Worm (Caenorhabditis elegans) whole organism, late embryonic: ENCODE data around the gene C04E12.5.

ENCODE experiments used
- ceh-19 ChIP-seq: fragments of 200-800 bp; sonication (Bioruptor generic); optimal IDR thresholded peaks from 2 replicates; lab custom pipeline; 2018; ENCODE audit warnings: mild to moderate bottlenecking, missing genetic modification characterization, missing compliant biosample characterization
- ceh-2 ChIP-seq: sonication (generic microtip); optimal IDR thresholded peaks from 2 replicates; lab custom pipeline; 2016; ENCODE audit warnings: missing genotype, missing genetic modification characterization, missing compliant biosample characterization
- fkh-10 ChIP-seq: fragments of 150-350 bp; optimal IDR thresholded peaks from 2 replicates; lab custom pipeline; 2014; ENCODE audit warnings: missing biosample characterization, missing genetic modification reagents, missing genetic modification characterization
- hlh-30 ChIP-seq: sonication (generic microtip); optimal IDR thresholded peaks from 2 replicates; lab custom pipeline; 2017; ENCODE audit warnings: antibody characterized with exemption, missing genetic modification characterization, missing compliant biosample characterization; ENCODE audit not compliant: insufficient read depth
- lim-6 ChIP-seq: sonication (generic microtip); optimal IDR thresholded peaks from 2 replicates; lab custom pipeline; 2016; ENCODE audit warnings: missing genetic modification characterization, missing compliant biosample characterization
- nhr-232 ChIP-seq: sonication (generic microtip); optimal IDR thresholded peaks from 2 replicates; lab custom pipeline; 2016; ENCODE audit warnings: missing genetic modification characterization, missing compliant biosample characterization
- pag-3 ChIP-seq: sonication (generic microtip); optimal IDR thresholded peaks from 2 replicates; lab custom pipeline; 2016; ENCODE audit warnings: missing compliant biosample characterization, missing genetic modification characterization, borderline replicate concordance
- pros-1 ChIP-seq: fragments of 150-350 bp; optimal IDR thresholded peaks from 2 replicates; lab custom pipeline; 2014; ENCODE audit warnings: missing biosample characterization, missing genetic modification reagents, missing genetic modification characterization
- ttx-3 ChIP-seq: sonication (generic microtip); optimal IDR thresholded peaks from 2 replicates; lab custom pipeline; 2016; ENCODE audit warnings: missing genetic modification reagents, missing genetic modification characterization, missing compliant biosample characterization

Gene C04E12.5

ce11 chrV:3410098-3410570, 51.8 kb downstream of the C04E12.5 start, which contains the start of gene arrd-22:
Gene arrd-22 (plus strand): TSS chrV:3410520.
- no peak for TF ChIP-seq hlh-30
- TF ChIP-seq pros-1 (tag; lab: Kevin White, UChicago), result no peak
- TF ChIP-seq ttx-3, result no peak
- TF ChIP-seq lim-6 (tag; lab: Kevin White, UChicago), result no peak
- no peak for TF ChIP-seq pag-3 (tag; lab: Kevin White, UChicago)
- no peak for TF ChIP-seq ceh-19 (GFP tag; lab: Kevin White, UChicago)
- no peak for TF ChIP-seq fkh-10 (GFP tag; lab: Kevin White, UChicago)
- TF ChIP-seq nhr-232 (tag; lab: Kevin White, UChicago), result no peak
- TF ChIP-seq ceh-2 (tag; lab: Kevin White, UChicago), result no peak
